Fruit fly (Drosophila melanogaster): Measurements from ENCODE around the gene CG5342.

Gene CG5342

DNA sequence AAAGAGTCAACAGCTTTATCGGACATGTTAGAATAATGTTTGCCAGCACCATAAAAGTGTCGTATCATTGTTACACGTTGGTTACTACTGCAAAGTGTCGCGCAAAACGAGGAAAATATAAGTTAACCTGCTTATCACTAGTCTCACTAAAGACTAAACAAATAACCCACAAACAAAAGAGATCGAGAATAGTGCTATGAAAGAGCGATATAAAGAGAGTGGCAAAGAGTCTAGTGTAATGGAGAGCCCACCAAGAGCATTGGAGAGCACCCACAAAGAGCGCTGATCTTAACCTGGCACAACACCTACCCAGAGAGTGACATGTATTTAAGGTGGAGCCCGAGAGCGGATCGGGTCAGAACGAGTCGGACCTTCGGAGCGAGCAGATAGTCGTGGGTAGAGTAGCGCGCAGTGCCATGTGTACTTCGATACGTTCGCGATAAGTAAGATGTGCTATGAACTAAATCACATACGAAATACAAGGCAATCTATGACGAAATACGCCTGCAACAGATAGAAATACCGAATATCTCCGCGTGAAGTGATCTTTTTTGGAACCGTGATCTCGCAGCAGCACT lies 9.7 kb upstream of the CG5342 start, which contains the start of gene Mrp4:
TSS of gene Mrp4 (plus strand) at position 378 of the 578 bp plus-strand sequence.
- TF ChIP-seq Hnf4 (GFP tag; optimal IDR thresholded peaks at IDR 0.05) (peak; percentile 75), fru (GFP tag; optimal IDR thresholded peaks at IDR 0.05) (peak; percentile 10), GATAd (GFP tag; optimal IDR thresholded peaks at IDR 0.05) (no peak), Hr83 (GFP tag; optimal IDR thresholded peaks at IDR 0.05; ENCODE audit: poor library complexity, severe bottlenecking) (peak; percentile 95), Vsx2 (GFP tag; optimal IDR thresholded peaks at IDR 0.05; ENCODE audit: partially characterized antibody) (peak; percentile 95), rgr (GFP tag; optimal IDR thresholded peaks at IDR 0.05) (no peak), Dif (GFP tag; optimal IDR thresholded peaks at IDR 0.05; ENCODE audit: partially characterized antibody) (peak; percentile 99), h (GFP tag; optimal IDR thresholded peaks at IDR 0.05) (peak; percentile 47), CrebA (GFP tag; optimal IDR thresholded peaks at IDR 0.05; ENCODE audit: borderline replicate concordance) (peak; percentile 89), dl (GFP tag; optimal IDR thresholded peaks at IDR 0.05; ENCODE audit: insufficient read depth in 1 of 2, partially characterized antibody in 2 of 2) (peak; percentile 97 to 98), br (GFP tag; optimal IDR thresholded peaks at IDR 0.05) (peak; percentile 57), tai (GFP tag; optimal IDR thresholded peaks at IDR 0.05) (no peak), lola (GFP tag; optimal IDR thresholded peaks at IDR 0.05) (no peak), Rel (GFP tag; optimal IDR thresholded peaks at IDR 0.05) (peak; percentile 46), Rel (tag; optimal IDR thresholded peaks at IDR 0.05) (no peak), dsf (GFP tag; optimal IDR thresholded peaks at IDR 0.05; ENCODE audit: borderline replicate concordance) (no peak), sv (GFP tag; optimal IDR thresholded peaks at IDR 0.05) (peak; percentile 51), sage (GFP tag; optimal IDR thresholded peaks at IDR 0.05) (peak; percentile 10)

DNA sequence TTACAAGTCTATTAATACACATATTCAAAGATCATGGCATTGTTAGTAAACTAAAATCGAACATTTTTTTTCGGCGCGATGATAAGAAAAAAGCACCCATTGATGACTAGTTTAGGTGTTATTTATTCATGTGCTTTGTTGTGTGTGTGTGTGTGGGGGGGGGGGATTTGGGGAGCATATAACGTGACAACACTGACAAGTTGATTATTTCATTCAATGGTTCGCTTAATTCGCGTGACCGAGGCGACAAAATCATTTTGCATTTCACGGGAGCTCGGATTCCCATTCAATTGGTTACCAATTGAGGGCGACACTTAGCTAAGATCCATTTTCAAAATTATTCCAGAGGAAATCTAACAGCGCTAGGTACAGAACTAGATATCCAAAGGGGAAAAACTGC lies 8.6 kb upstream of the CG5342 start:
- no peak for TF ChIP-seq pan (optimal IDR thresholded peaks at IDR 0.05)
- no peak for TF ChIP-seq N (GFP tag; optimal IDR thresholded peaks at IDR 0.05)
- TF ChIP-seq usp (GFP tag; optimal IDR thresholded peaks at IDR 0.05): no peak

DNA sequence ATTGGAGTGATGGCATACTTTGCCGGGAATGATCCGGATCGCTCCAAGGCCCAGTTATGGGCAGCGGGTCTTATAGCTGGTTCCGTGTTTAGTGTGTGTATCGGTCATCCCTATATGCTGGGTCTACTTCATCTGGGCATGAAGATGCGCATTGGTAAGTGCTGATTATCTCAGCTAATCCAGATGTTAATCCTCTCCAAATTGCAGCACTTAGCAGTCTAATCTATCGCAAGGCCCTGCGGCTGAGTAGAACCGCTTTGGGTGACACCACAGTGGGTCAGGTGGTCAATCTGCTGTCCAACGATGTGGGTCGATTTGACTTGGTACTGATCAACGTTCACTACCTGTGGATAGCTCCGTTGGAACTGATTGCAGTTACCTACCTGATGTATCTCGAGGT lies 7.2 kb upstream of the CG5342 start:
- TF ChIP-seq Vsx2 (GFP tag; optimal IDR thresholded peaks at IDR 0.05; ENCODE audit: partially characterized antibody) (no peak), Jra (GFP tag; optimal IDR thresholded peaks at IDR 0.05) (no peak), OdsH (GFP tag; optimal IDR thresholded peaks at IDR 0.05) (no peak), fru (GFP tag; optimal IDR thresholded peaks at IDR 0.05) (no peak), N (GFP tag; optimal IDR thresholded peaks at IDR 0.05) (no peak), Dif (GFP tag; optimal IDR thresholded peaks at IDR 0.05; ENCODE audit: partially characterized antibody) (no peak), sv (GFP tag; optimal IDR thresholded peaks at IDR 0.05) (no peak), rgr (GFP tag; optimal IDR thresholded peaks at IDR 0.05) (no peak), HLH106 (tag; optimal IDR thresholded peaks at IDR 0.05) (no peak), CG9705 (GFP tag; optimal IDR thresholded peaks at IDR 0.05) (no peak), Sp1 (GFP tag; optimal IDR thresholded peaks at IDR 0.05) (no peak), pan (optimal IDR thresholded peaks at IDR 0.05) (no peak), jim (GFP tag; optimal IDR thresholded peaks at IDR 0.05) (no peak), foxo (GFP tag; optimal IDR thresholded peaks at IDR 0.05) (no peak), Abd-B (GFP tag; optimal IDR thresholded peaks at IDR 0.05) (no peak), h (GFP tag; optimal IDR thresholded peaks at IDR 0.05) (no peak), CG32264 (GFP tag; optimal IDR thresholded peaks at IDR 0.05) (no peak), Hr83 (GFP tag; optimal IDR thresholded peaks at IDR 0.05; ENCODE audit: poor library complexity, severe bottlenecking) (no peak), dsf (GFP tag; optimal IDR thresholded peaks at IDR 0.05; ENCODE audit: borderline replicate concordance) (no peak), ey (GFP tag; optimal IDR thresholded peaks at IDR 0.05) (no peak)

DNA sequence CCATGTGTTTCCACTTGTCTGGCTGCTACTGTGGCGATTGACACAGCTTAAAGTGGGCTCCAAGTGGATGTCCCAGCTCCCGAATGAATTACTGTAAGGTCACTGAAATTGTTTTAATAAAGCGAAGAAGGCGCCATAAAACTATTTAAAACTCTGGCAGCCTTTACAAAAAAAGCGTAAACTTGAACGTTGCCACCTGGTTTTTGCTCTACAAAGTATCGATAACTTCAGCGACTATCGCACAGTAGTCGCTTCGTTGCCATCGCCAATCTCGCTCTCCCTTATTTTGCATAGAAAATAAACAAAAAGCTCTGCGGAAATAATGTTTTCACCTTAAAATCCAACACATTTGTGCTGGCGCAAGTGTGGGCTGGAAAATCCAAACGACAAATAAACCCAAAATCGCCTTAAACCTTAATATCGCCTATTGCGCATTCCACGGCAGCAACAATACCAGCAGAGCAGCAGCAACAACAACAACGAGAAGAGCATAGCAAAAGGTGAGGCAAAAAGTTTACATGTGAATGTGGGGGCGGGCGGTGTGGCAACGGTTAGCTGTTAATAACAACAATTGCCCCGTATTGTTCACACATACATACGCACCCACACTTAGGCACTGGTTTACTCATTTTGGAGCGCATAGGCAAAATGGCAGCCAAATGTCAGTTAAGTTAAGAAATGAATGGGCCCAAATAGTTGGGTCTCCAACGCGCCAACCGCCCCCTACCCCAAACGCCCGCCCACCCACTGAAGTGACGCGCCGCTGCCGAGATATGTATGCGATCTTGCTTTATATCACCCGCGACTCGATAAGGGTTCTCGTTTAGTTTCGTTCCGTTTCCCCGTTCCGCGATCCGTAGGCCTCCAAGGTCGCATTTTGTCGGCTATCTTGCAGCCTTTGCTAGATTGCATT lies 3.0 kb downstream of the CG5342 start, which contains the start of gene wkd:
TSS of gene wkd (plus strand) at position 237 of the 913 bp plus-strand sequence.
- TF ChIP-seq OdsH (GFP tag; optimal IDR thresholded peaks at IDR 0.05) (peak; percentile 10), Dif (GFP tag; optimal IDR thresholded peaks at IDR 0.05; ENCODE audit: partially characterized antibody) (no peak), psq (GFP tag; optimal IDR thresholded peaks at IDR 0.05) (peak; percentile 37), Vsx2 (GFP tag; optimal IDR thresholded peaks at IDR 0.05; ENCODE audit: partially characterized antibody) (no peak), Hr83 (GFP tag; optimal IDR thresholded peaks at IDR 0.05; ENCODE audit: poor library complexity, severe bottlenecking) (peak; percentile 3), dsf (GFP tag; optimal IDR thresholded peaks at IDR 0.05; ENCODE audit: borderline replicate concordance) (no peak)
